Worm (Caenorhabditis elegans) whole organism, young adult: Measurements from ENCODE around the gene ZK809.8.

Experiments
- B0336.3 ChIP-seq: fragments of 200-800 bp; sonication (Bioruptor generic); IDR thresholded peaks from 2 replicates; pipeline ENCODE4 v1.3.6; 2022; ENCODE audit warnings: missing genetic modification characterization, missing compliant biosample characterization
- C17E4.6 ChIP-seq: fragments of 200-800 bp; sonication (Bioruptor generic); IDR thresholded peaks from 2 replicates; pipeline ENCODE4 v1.3.6; 2022; ENCODE audit warnings: missing genetic modification reagents, missing genetic modification characterization, missing compliant biosample characterization
- F57A8.1 ChIP-seq: fragments of 200-800 bp; sonication (Bioruptor generic); optimal IDR thresholded peaks from 2 replicates; lab custom pipeline; 2018; ENCODE audit warnings: mild to moderate bottlenecking, missing genetic modification characterization, moderate library complexity, missing compliant biosample characterization
- K11D2.4 ChIP-seq: fragments of 200-800 bp; sonication (Bioruptor generic); IDR thresholded peaks from 2 replicates; pipeline ENCODE4 v1.3.6; 2022; ENCODE audit warnings: missing genetic modification reagents, missing genetic modification characterization, missing compliant biosample characterization
- T07F8.4 ChIP-seq: sonication (generic microtip); optimal IDR thresholded peaks from 2 replicates; lab custom pipeline; 2016; ENCODE audit warnings: mild to moderate bottlenecking, missing genetic modification characterization, moderate library complexity, missing compliant biosample characterization
- aptf-2 ChIP-seq: fragments of 200-800 bp; sonication (Bioruptor generic); conservative IDR thresholded peaks from 2 replicates; pipeline ENCODE4 v1.3.6; 2022; ENCODE audit warnings: missing genetic modification reagents, missing genetic modification characterization, missing compliant biosample characterization
- atf-7 ChIP-seq: sonication (generic microtip); optimal IDR thresholded peaks from 2 replicates; lab custom pipeline; 2017; ENCODE audit warnings: mild to moderate bottlenecking, missing genetic modification characterization, missing compliant biosample characterization
- attf-6 ChIP-seq: fragments of 200-800 bp; sonication (Bioruptor generic); IDR thresholded peaks from 2 replicates; pipeline ENCODE4 v1.3.6; 2022; ENCODE audit warnings: missing genetic modification reagents, missing genetic modification characterization, missing compliant biosample characterization
- ccch-3 ChIP-seq: fragments of 200-800 bp; sonication (Bioruptor generic); optimal IDR thresholded peaks from 2 replicates; lab custom pipeline; 2018; ENCODE audit warnings: mild to moderate bottlenecking, missing genetic modification characterization, missing compliant biosample characterization
- cebp-1 ChIP-seq, 2 experiments: fragments of 200-800 bp in 1 of 2; sonication (Bioruptor generic) in 1 of 2; sonication (generic microtip) in 1 of 2; IDR thresholded peaks in 1 of 2; optimal IDR thresholded peaks in 1 of 2; 2 replicates each; pipeline versions ENCODE4 v1.3.6 to Lab custom; 2017 to 2022; ENCODE audit warnings: missing compliant biosample characterization in 2 of 2, missing genetic modification characterization in 2 of 2, mild to moderate bottlenecking in 1 of 2, missing genetic modification reagents in 1 of 2, moderate library complexity in 1 of 2
- ceh-27 ChIP-seq: fragments of 200-800 bp; sonication (Bioruptor generic); optimal IDR thresholded peaks from 2 replicates; lab custom pipeline; 2018; ENCODE audit warnings: mild to moderate bottlenecking, missing genetic modification characterization, moderate library complexity, missing compliant biosample characterization
- ceh-40 ChIP-seq: fragments of 200-800 bp; sonication (Bioruptor generic); IDR thresholded peaks from 2 replicates; pipeline ENCODE4 v1.3.6; 2022; ENCODE audit warnings: missing genetic modification characterization, missing compliant biosample characterization
- dpl-1 ChIP-seq: fragments of 150-350 bp; optimal IDR thresholded peaks from 2 replicates; lab custom pipeline; 2014; ENCODE audit warnings: missing biosample characterization, missing genetic modification reagents, missing genetic modification characterization
- egl-44 ChIP-seq: fragments of 200-800 bp; sonication (Bioruptor generic); IDR thresholded peaks from 2 replicates; pipeline ENCODE4 v1.3.6; 2022; ENCODE audit warnings: missing genetic modification reagents, missing genetic modification characterization, missing compliant biosample characterization
- hmg-1.2 ChIP-seq: fragments of 200-800 bp; sonication (Bioruptor generic); IDR thresholded peaks from 2 replicates; pipeline ENCODE4 v1.3.6; 2022; ENCODE audit warnings: missing genetic modification reagents, missing genetic modification characterization, missing compliant biosample characterization
- hmg-20 ChIP-seq: fragments of 200-800 bp; sonication (Bioruptor generic); IDR thresholded peaks from 2 replicates; pipeline ENCODE4 v1.3.6; 2022; ENCODE audit warnings: missing genetic modification reagents, missing genetic modification characterization, missing compliant biosample characterization
- hsf-1 ChIP-seq: fragments of 200-800 bp; sonication (Bioruptor generic); IDR thresholded peaks from 2 replicates; pipeline ENCODE4 v1.3.6; 2022; ENCODE audit warnings: missing genetic modification reagents, missing genetic modification characterization, missing compliant biosample characterization
- let-607 ChIP-seq, 2 experiments: fragments of 200-800 bp in 1 of 2; sonication (Bioruptor generic) in 1 of 2; sonication (generic microtip) in 1 of 2; optimal IDR thresholded peaks; 2 replicates each; lab custom pipeline; 2016 to 2018; ENCODE audit warnings: mild to moderate bottlenecking in 2 of 2, missing compliant biosample characterization in 2 of 2, missing genetic modification characterization in 2 of 2, moderate library complexity in 2 of 2, missing genotype in 1 of 2
- lin-26 ChIP-seq: fragments of 200-800 bp; sonication (Bioruptor generic); IDR thresholded peaks from 2 replicates; pipeline ENCODE4 v1.3.6; 2022; ENCODE audit warnings: missing genetic modification reagents, missing genetic modification characterization, missing compliant biosample characterization
- lin-35 ChIP-seq, 3 experiments: fragments of 150-350 bp in 2 of 3; sonication (generic microtip) in 1 of 3; optimal IDR thresholded peaks; 2 replicates each; lab custom pipeline; 2014 to 2018; ENCODE audit warnings: missing biosample characterization in 3 of 3, missing genetic modification characterization in 3 of 3, missing genetic modification reagents in 3 of 3
- lsl-1 ChIP-seq: fragments of 200-800 bp; sonication (Bioruptor generic); optimal IDR thresholded peaks from 2 replicates; lab custom pipeline; 2018; ENCODE audit warnings: mild to moderate bottlenecking, missing genetic modification characterization, moderate library complexity, missing compliant biosample characterization
- madf-3 ChIP-seq: fragments of 200-800 bp; sonication (Bioruptor generic); IDR thresholded peaks from 2 replicates; pipeline ENCODE4 v1.3.6; 2022; ENCODE audit warnings: missing genetic modification reagents, missing genetic modification characterization, missing compliant biosample characterization
- madf-8 ChIP-seq: fragments of 200-800 bp; sonication (Bioruptor generic); conservative IDR thresholded peaks from 2 replicates; pipeline ENCODE4 v1.3.6; 2022; ENCODE audit warnings: missing genetic modification reagents, missing genetic modification characterization, missing compliant biosample characterization
- nfya-2 ChIP-seq: fragments of 200-800 bp; sonication (Bioruptor generic); IDR thresholded peaks from 2 replicates; pipeline ENCODE4 v1.3.6; 2022; ENCODE audit warnings: missing genetic modification reagents, missing genetic modification characterization, missing compliant biosample characterization
- nhr-179 ChIP-seq: sonication (generic microtip); optimal IDR thresholded peaks from 2 replicates; lab custom pipeline; 2016; ENCODE audit warnings: mild to moderate bottlenecking, missing genetic modification characterization, missing compliant biosample characterization
- pha-4 ChIP-seq: fragments of 150-350 bp; sonication (generic microtip); optimal IDR thresholded peaks from 2 replicates; lab custom pipeline; 2014; ENCODE audit warnings: missing biosample characterization, missing genetic modification reagents, missing genetic modification characterization
- rcor-1 ChIP-seq: fragments of 200-800 bp; sonication (Bioruptor generic); IDR thresholded peaks from 2 replicates; pipeline ENCODE4 v1.3.6; 2022; ENCODE audit warnings: missing genetic modification reagents, missing genetic modification characterization, missing compliant biosample characterization
- somi-1 ChIP-seq: fragments of 200-800 bp; sonication (Bioruptor generic); optimal IDR thresholded peaks from 2 replicates; lab custom pipeline; 2018; ENCODE audit warnings: mild to moderate bottlenecking, missing genetic modification characterization, missing compliant biosample characterization
- unc-130 ChIP-seq: sonication (generic microtip); optimal IDR thresholded peaks from 2 replicates; lab custom pipeline; 2016; ENCODE audit warnings: missing genetic modification reagents, missing genetic modification characterization, missing compliant biosample characterization
- zfh-2 ChIP-seq: fragments of 200-800 bp; sonication (Bioruptor generic); conservative IDR thresholded peaks from 2 replicates; pipeline ENCODE4 v1.3.6; 2022; ENCODE audit warnings: missing genetic modification reagents, missing genetic modification characterization, missing compliant biosample characterization
- zim-3 ChIP-seq: sonication (generic microtip); optimal IDR thresholded peaks from 2 replicates; lab custom pipeline; 2017; ENCODE audit warnings: mild to moderate bottlenecking, missing genetic modification characterization, moderate library complexity, missing compliant biosample characterization
- ztf-25 ChIP-seq: fragments of 200-800 bp; sonication (Bioruptor generic); IDR thresholded peaks from 2 replicates; pipeline ENCODE4 v1.3.6; 2022; ENCODE audit warnings: missing genetic modification reagents, missing genetic modification characterization, missing compliant biosample characterization
- ztf-3 ChIP-seq: fragments of 200-800 bp; sonication (Bioruptor generic); optimal IDR thresholded peaks from 2 replicates; lab custom pipeline; 2018; ENCODE audit warnings: mild to moderate bottlenecking, missing genetic modification characterization, missing compliant biosample characterization

ZK809.8 gene

DNA sequence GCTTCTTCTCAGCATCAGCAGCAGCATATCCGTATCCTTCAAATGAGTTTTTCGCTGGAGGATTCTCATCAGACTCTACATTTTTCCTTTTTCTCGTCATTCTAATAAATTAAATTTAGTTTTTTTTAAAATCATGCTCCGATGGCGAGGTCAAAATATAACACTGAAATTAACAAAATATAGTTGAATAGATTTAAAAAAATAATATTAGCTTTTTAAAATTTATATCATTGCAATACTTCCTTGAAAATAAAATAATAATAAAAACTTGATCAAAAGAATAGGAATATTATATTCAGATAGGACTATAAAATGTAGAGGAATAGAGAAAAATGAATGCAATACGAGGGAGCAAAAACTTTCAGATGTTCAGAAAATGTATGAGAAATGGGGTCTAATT is 39.2 kb upstream of the ZK809.8 start, which contains the start of gene ZK792.5:
ZK792.5 (minus strand) TSS at position 101 of the 400 bp plus-strand sequence.
- TF ChIP-seq T07F8.4 (tag; lab: Kevin White, UChicago) = no peak
- no peak for TF ChIP-seq cebp-1 (GFP tag; IDR thresholded peaks at IDR 0.05; lab: Robert Waterston, UW)
- TF ChIP-seq cebp-1 (tag; optimal IDR thresholded peaks at IDR 0.05; lab: Kevin White, UChicago) = no peak
- TF ChIP-seq lin-35 (GFP tag; optimal IDR thresholded peaks at IDR 0.05; lab: Kevin White, UChicago) = no peak
- TF ChIP-seq attf-6 (GFP tag; lab: Robert Waterston, UW) = 0 out of 2 replicates have a peak, but pooled peaks have one; percentile 1
- TF ChIP-seq zim-3 (tag; lab: Kevin White, UChicago) = no peak

DNA sequence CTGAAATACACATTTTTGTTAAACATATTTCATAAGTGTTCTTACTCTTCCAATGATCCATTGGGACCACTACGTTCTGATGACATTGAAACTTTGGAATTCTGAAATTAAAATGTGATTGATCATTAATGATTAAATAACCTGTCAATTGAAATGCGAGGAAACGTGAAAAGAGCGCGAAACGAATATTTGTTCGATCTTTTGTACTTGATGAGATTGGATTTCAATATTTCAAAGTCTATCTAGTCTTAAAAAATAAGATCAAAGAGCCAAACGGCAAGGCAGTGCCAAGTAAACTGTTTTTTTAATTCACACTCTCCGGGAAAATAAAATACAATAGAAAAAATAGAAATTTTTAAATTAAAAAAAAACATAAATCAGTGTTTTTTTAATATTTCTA is 33.0 kb upstream of the ZK809.8 start, which contains the start of gene ZK792.4:
ZK792.4 (minus strand) TSS at position 101 of the 400 bp plus-strand sequence.
- TF ChIP-seq atf-7 = no peak
- TF ChIP-seq K11D2.4 (GFP tag; lab: Robert Waterston, UW) = no peak
- TF ChIP-seq hsf-1 (GFP tag; lab: Robert Waterston, UW) = no peak
- TF ChIP-seq hmg-20 (GFP tag; lab: Robert Waterston, UW) = no peak
- no peak for TF ChIP-seq somi-1 (GFP tag; lab: Kevin White, UChicago)
- no peak for TF ChIP-seq lsl-1 (GFP tag; lab: Kevin White, UChicago)
- no peak for TF ChIP-seq cebp-1 (GFP tag; IDR thresholded peaks at IDR 0.05; lab: Robert Waterston, UW)
- TF ChIP-seq cebp-1 (tag; optimal IDR thresholded peaks at IDR 0.05; lab: Kevin White, UChicago) = no peak
- no peak for TF ChIP-seq pha-4 (tag; lab: Kevin White, UChicago)
- TF ChIP-seq T07F8.4 (tag; lab: Kevin White, UChicago) = no peak
- TF ChIP-seq rcor-1 (GFP tag; lab: Robert Waterston, UW) = no peak
- no peak for TF ChIP-seq dpl-1 (GFP tag; lab: Kevin White, UChicago)
- TF ChIP-seq nfya-2 (GFP tag; lab: Robert Waterston, UW) = no peak

DNA sequence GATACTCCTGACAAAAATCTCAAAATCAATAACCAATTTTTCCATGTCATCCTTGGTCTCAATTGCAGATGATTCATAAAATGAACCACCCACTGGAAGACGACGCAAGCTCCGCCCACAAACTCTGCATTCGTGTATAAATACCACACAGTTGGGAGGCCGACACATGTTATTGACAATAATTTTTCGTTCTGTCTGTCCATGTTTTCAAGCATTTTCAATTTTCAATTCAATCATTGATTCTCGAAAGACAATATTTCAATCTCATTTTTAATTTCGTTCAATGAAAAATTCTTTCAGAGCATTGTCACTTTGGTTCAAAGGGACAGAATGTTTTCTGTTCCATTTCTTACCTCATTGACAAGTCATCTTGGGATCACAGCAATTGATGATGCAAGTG is 27.2 kb upstream of the ZK809.8 start, which contains the start of gene inx-9:
inx-9 (plus strand) TSS at position 301 of the 400 bp plus-strand sequence.
- TF ChIP-seq B0336.3 (GFP tag; lab: Robert Waterston, UW) = no peak
- TF ChIP-seq hmg-1.2 (GFP tag; lab: Robert Waterston, UW) = no peak
- TF ChIP-seq unc-130 (GFP tag; lab: Kevin White, UChicago) = no peak
- no peak for TF ChIP-seq attf-6 (GFP tag; lab: Robert Waterston, UW)
- no peak for TF ChIP-seq ccch-3
- no peak for TF ChIP-seq somi-1 (GFP tag; lab: Kevin White, UChicago)
- no peak for TF ChIP-seq lin-26 (GFP tag; lab: Robert Waterston, UW)
- no peak for TF ChIP-seq hsf-1 (GFP tag; lab: Robert Waterston, UW)
- TF ChIP-seq zfh-2 (GFP tag; lab: Robert Waterston, UW) = no peak
- TF ChIP-seq pha-4 (tag; lab: Kevin White, UChicago) = no peak
- TF ChIP-seq ceh-40 (GFP tag; lab: Robert Waterston, UW) = no peak
- TF ChIP-seq ztf-25 = no peak

DNA sequence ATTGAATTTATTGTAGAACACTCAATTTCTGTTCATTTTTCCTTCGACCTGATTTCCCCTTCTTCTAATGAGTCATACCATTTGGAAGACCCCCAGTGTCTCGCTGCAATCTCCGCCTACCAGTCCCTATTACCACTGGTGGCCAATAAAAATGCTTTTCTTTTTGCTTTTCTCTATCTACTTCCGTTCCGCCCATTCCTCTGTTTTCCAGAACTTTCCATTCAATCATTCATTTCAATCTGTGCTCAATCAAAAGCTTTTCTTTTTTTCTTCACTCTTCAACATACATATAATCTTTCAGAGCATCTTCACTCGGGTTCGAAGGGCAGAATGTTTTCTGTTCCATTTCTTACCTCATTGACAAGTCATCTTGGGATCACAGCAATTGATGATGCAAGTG is 24.7 kb upstream of the ZK809.8 start, which contains the start of gene inx-8:
inx-8 (plus strand) TSS at position 301 of the 400 bp plus-strand sequence.
- TF ChIP-seq F57A8.1 (no peak), C17E4.6 (GFP tag; lab: Robert Waterston, UW) (no peak), dpl-1 (GFP tag; lab: Kevin White, UChicago) (no peak), T07F8.4 (tag; lab: Kevin White, UChicago) (no peak), aptf-2 (GFP tag; lab: Robert Waterston, UW) (no peak), egl-44 (GFP tag; lab: Robert Waterston, UW) (no peak), madf-8 (GFP tag; lab: Robert Waterston, UW) (no peak), ztf-3 (GFP tag; lab: Kevin White, UChicago) (no peak), nhr-179 (tag; lab: Kevin White, UChicago) (no peak), let-607 (tag; optimal IDR thresholded peaks at IDR 0.05; lab: Kevin White, UChicago) (no peak), madf-3 (GFP tag; lab: Robert Waterston, UW) (no peak), ceh-27 (GFP tag; lab: Kevin White, UChicago) (no peak)
